Worm (Caenorhabditis elegans) whole organism, L1 larva: ENCODE measurements around the gene C30G7.3.

Experiments used
- C04F5.9 ChIP-seq: sonication (generic microtip); optimal IDR thresholded peaks from 2 replicates; lab custom pipeline; 2016; ENCODE audit warnings: missing genetic modification characterization, missing compliant biosample characterization
- C16A3.4 ChIP-seq: fragments of 150-350 bp; optimal IDR thresholded peaks from 2 replicates; lab custom pipeline; 2014; ENCODE audit warnings: missing biosample characterization, missing genetic modification characterization
- C34B4.2 ChIP-seq: sonication (generic microtip); optimal IDR thresholded peaks from 2 replicates; lab custom pipeline; 2017; ENCODE audit warnings: mild to moderate bottlenecking, missing genetic modification characterization, missing compliant biosample characterization
- alr-1 ChIP-seq: fragments of 200-800 bp; sonication (Bioruptor generic); optimal IDR thresholded peaks from 2 replicates; lab custom pipeline; 2018; ENCODE audit warnings: borderline replicate concordance, mild to moderate bottlenecking, missing genetic modification characterization, missing compliant biosample characterization
- blmp-1 ChIP-seq: fragments of 150-350 bp; optimal IDR thresholded peaks from 2 replicates; lab custom pipeline; 2014; ENCODE audit warnings: missing biosample characterization, missing genetic modification characterization
- ceh-63 ChIP-seq: fragments of 200-800 bp; sonication (Bioruptor generic); optimal IDR thresholded peaks from 2 replicates; lab custom pipeline; 2018; ENCODE audit warnings: mild to moderate bottlenecking, missing genetic modification characterization, missing compliant biosample characterization
- ceh-8 ChIP-seq: fragments of 200-800 bp; sonication (Bioruptor generic); optimal IDR thresholded peaks from 2 replicates; lab custom pipeline; 2018; ENCODE audit warnings: mild to moderate bottlenecking, missing genetic modification characterization, moderate library complexity, missing compliant biosample characterization
- ceh-88 ChIP-seq: fragments of 200-800 bp; sonication (Bioruptor generic); IDR thresholded peaks from 2 replicates; pipeline ENCODE4 v1.3.6; 2022; ENCODE audit warnings: missing genetic modification characterization, missing compliant biosample characterization
- ces-1 ChIP-seq: fragments of 150-350 bp; optimal IDR thresholded peaks from 2 replicates; lab custom pipeline; 2014; ENCODE audit warnings: missing biosample characterization, missing genetic modification reagents, missing genetic modification characterization
- dpl-1 ChIP-seq, 3 experiments: fragments of 150-350 bp in 2 of 3; sonication (generic microtip) in 1 of 3; optimal IDR thresholded peaks; 2 replicates each; lab custom pipeline; 2014 to 2017; ENCODE audit warnings: missing biosample characterization in 3 of 3, missing genetic modification characterization in 3 of 3, missing genetic modification reagents in 3 of 3
- dsc-1 ChIP-seq: sonication (generic microtip); optimal IDR thresholded peaks from 2 replicates; lab custom pipeline; 2016; ENCODE audit warnings: mild to moderate bottlenecking, missing genetic modification characterization, missing compliant biosample characterization
- efl-1 ChIP-seq, 4 experiments: fragments of 150-350 bp; optimal IDR thresholded peaks in 3 of 4; peaks in 1 of 4; 1 replicate in 1 of 4; 2 replicates in 3 of 4; lab custom pipeline; 2014; ENCODE audit warnings: missing biosample characterization in 2 of 4, missing genetic modification characterization in 2 of 4, missing genetic modification reagents in 2 of 4
- efl-3 ChIP-seq: fragments of 200-800 bp; sonication (Bioruptor generic); optimal IDR thresholded peaks from 2 replicates; lab custom pipeline; 2018; ENCODE audit warnings: mild to moderate bottlenecking, missing genetic modification characterization, missing compliant biosample characterization
- elt-2 ChIP-seq: sonication (generic microtip); optimal IDR thresholded peaks from 2 replicates; lab custom pipeline; 2016; ENCODE audit warnings: missing genetic modification characterization, mild to moderate bottlenecking, inconsistent platforms, missing compliant biosample characterization, missing genetic modification reagents
- elt-3 ChIP-seq, 6 experiments: fragments of 150-350 bp in 1 of 6; sonication (generic microtip); optimal IDR thresholded peaks; 2 replicates each; lab custom pipeline; 2017 to 2018; ENCODE audit warnings: missing biosample characterization in 6 of 6, missing genetic modification characterization in 6 of 6, inconsistent platforms in 1 of 6
- ets-5 ChIP-seq: fragments of 200-800 bp; sonication (Bioruptor generic); IDR thresholded peaks from 2 replicates; pipeline ENCODE4 v1.3.6; 2022; ENCODE audit warnings: missing genetic modification characterization, missing compliant biosample characterization
- fkh-10 ChIP-seq: sonication (generic microtip); optimal IDR thresholded peaks from 2 replicates; lab custom pipeline; 2017; ENCODE audit warnings: missing biosample characterization, missing genetic modification reagents, missing genetic modification characterization
- fkh-4 ChIP-seq: sonication (generic microtip); optimal IDR thresholded peaks from 2 replicates; lab custom pipeline; 2016; ENCODE audit warnings: missing compliant biosample characterization, missing genetic modification characterization, borderline replicate concordance
- fkh-8 ChIP-seq: sonication (generic microtip); optimal IDR thresholded peaks from 2 replicates; lab custom pipeline; 2016; ENCODE audit warnings: mild to moderate bottlenecking, missing genetic modification characterization, missing compliant biosample characterization
- grh-1 ChIP-seq: fragments of 200-800 bp; sonication (Bioruptor generic); IDR thresholded peaks from 2 replicates; pipeline ENCODE4 v1.3.6; 2022; ENCODE audit warnings: missing genetic modification reagents, missing genetic modification characterization, missing compliant biosample characterization
- hlh-17 ChIP-seq: fragments of 200-800 bp; sonication (Bioruptor generic); optimal IDR thresholded peaks from 2 replicates; lab custom pipeline; 2018; ENCODE audit warnings: missing genetic modification characterization, mild to moderate bottlenecking, missing compliant biosample characterization, moderate library complexity, borderline replicate concordance
- hpl-2 ChIP-seq: fragments of 150-350 bp; optimal IDR thresholded peaks from 2 replicates; lab custom pipeline; 2014; ENCODE audit warnings: missing biosample characterization, missing genetic modification reagents, missing genetic modification characterization
- irx-1 ChIP-seq: sonication (generic microtip); optimal IDR thresholded peaks from 2 replicates; lab custom pipeline; 2016; ENCODE audit warnings: missing genetic modification characterization, missing compliant biosample characterization
- isw-1 ChIP-seq: fragments of 200-800 bp; sonication (Bioruptor generic); IDR thresholded peaks from 2 replicates; pipeline ENCODE4 v1.3.6; 2022; ENCODE audit warnings: missing genetic modification characterization, missing compliant biosample characterization
- lin-14 ChIP-seq: fragments of 200-800 bp; sonication (Bioruptor generic); optimal IDR thresholded peaks from 2 replicates; lab custom pipeline; 2018; ENCODE audit warnings: mild to moderate bottlenecking, missing genetic modification characterization, moderate library complexity, missing compliant biosample characterization
- lin-15B ChIP-seq: fragments of 150-350 bp; sonication (generic microtip); optimal IDR thresholded peaks from 3 replicates; lab custom pipeline; 2014; ENCODE audit warnings: missing biosample characterization, missing genetic modification characterization
- lin-35 ChIP-seq, 2 experiments: fragments of 150-350 bp; optimal IDR thresholded peaks; 2 replicates each; lab custom pipeline; 2014; ENCODE audit warnings: missing biosample characterization in 2 of 2, missing genetic modification characterization in 2 of 2, missing genetic modification reagents in 2 of 2
- lin-39 ChIP-seq: fragments of 150-350 bp; optimal IDR thresholded peaks from 2 replicates; lab custom pipeline; 2014; ENCODE audit warnings: missing biosample characterization, missing genetic modification reagents, missing genetic modification characterization
- lsy-2 ChIP-seq, 2 experiments: fragments of 150-350 bp; optimal IDR thresholded peaks; 2 replicates each; lab custom pipeline; 2014; ENCODE audit warnings: missing biosample characterization in 2 of 2, missing genetic modification characterization in 2 of 2
- mep-1 ChIP-seq: fragments of 150-350 bp; optimal IDR thresholded peaks from 2 replicates; lab custom pipeline; 2014; ENCODE audit warnings: missing biosample characterization, missing genetic modification characterization
- nhr-11 ChIP-seq: fragments of 150-350 bp; optimal IDR thresholded peaks from 2 replicates; lab custom pipeline; 2014; ENCODE audit warnings: missing biosample characterization, missing genetic modification characterization
- nhr-12 ChIP-seq: sonication (generic microtip); optimal IDR thresholded peaks from 2 replicates; lab custom pipeline; 2017; ENCODE audit warnings: missing biosample characterization, missing genetic modification characterization
- nhr-28 ChIP-seq: fragments of 150-350 bp; optimal IDR thresholded peaks from 2 replicates; lab custom pipeline; 2014; ENCODE audit warnings: missing biosample characterization, missing genetic modification characterization
- nhr-71 ChIP-seq: sonication (generic microtip); optimal IDR thresholded peaks from 2 replicates; lab custom pipeline; 2016; ENCODE audit warnings: mild to moderate bottlenecking, missing genetic modification characterization, moderate library complexity, missing compliant biosample characterization
- nhr-76 ChIP-seq: sonication (generic microtip); optimal IDR thresholded peaks from 2 replicates; lab custom pipeline; 2017; ENCODE audit warnings: missing biosample characterization, missing genetic modification characterization
- nhr-84 ChIP-seq: sonication (generic microtip); optimal IDR thresholded peaks from 2 replicates; lab custom pipeline; 2017; ENCODE audit warnings: missing biosample characterization, missing genetic modification characterization
- pax-3 ChIP-seq: fragments of 200-800 bp; sonication (Bioruptor generic); optimal IDR thresholded peaks from 2 replicates; lab custom pipeline; 2018; ENCODE audit warnings: mild to moderate bottlenecking, missing genetic modification characterization, moderate library complexity, missing compliant biosample characterization
- skn-1 ChIP-seq: fragments of 150-350 bp; optimal IDR thresholded peaks from 2 replicates; lab custom pipeline; 2014; ENCODE audit warnings: missing biosample characterization, missing genetic modification characterization
- snpc-4 ChIP-seq: fragments of 150-350 bp; optimal IDR thresholded peaks from 2 replicates; lab custom pipeline; 2014; ENCODE audit warnings: missing biosample characterization, missing genetic modification characterization
- sox-4 ChIP-seq: sonication (generic microtip); optimal IDR thresholded peaks from 2 replicates; lab custom pipeline; 2016; ENCODE audit warnings: missing genetic modification characterization, missing compliant biosample characterization
- sptf-1 ChIP-seq: fragments of 150-350 bp; optimal IDR thresholded peaks from 2 replicates; lab custom pipeline; 2014; ENCODE audit warnings: missing biosample characterization, missing genetic modification characterization
- swsn-7 ChIP-seq: sonication (generic microtip); optimal IDR thresholded peaks from 2 replicates; lab custom pipeline; 2016; ENCODE audit warnings: missing genetic modification characterization, missing compliant biosample characterization
- unc-130 ChIP-seq: fragments of 150-350 bp; optimal IDR thresholded peaks from 2 replicates; lab custom pipeline; 2017; ENCODE audit warnings: missing biosample characterization, missing genetic modification characterization, inconsistent platforms
- unc-62 ChIP-seq: fragments of 150-350 bp; optimal IDR thresholded peaks from 2 replicates; lab custom pipeline; 2014; ENCODE audit warnings: missing biosample characterization, missing genetic modification reagents, missing genetic modification characterization
- unc-86 ChIP-seq: sonication (generic microtip); optimal IDR thresholded peaks from 2 replicates; lab custom pipeline; 2016; ENCODE audit warnings: missing genetic modification characterization, missing compliant biosample characterization
- unc-98 ChIP-seq: fragments of 200-800 bp; sonication (Bioruptor generic); IDR thresholded peaks from 2 replicates; pipeline ENCODE4 v1.3.6; 2022; ENCODE audit warnings: missing genetic modification characterization, missing compliant biosample characterization
- xbp-1 ChIP-seq: sonication (generic microtip); optimal IDR thresholded peaks from 2 replicates; lab custom pipeline; 2016; ENCODE audit warnings: missing genetic modification characterization, missing compliant biosample characterization
- zip-4 ChIP-seq: fragments of 200-800 bp; sonication (Bioruptor generic); optimal IDR thresholded peaks from 2 replicates; lab custom pipeline; 2018; ENCODE audit warnings: mild to moderate bottlenecking, missing genetic modification characterization, moderate library complexity, missing compliant biosample characterization
- ztf-11 ChIP-seq, 2 experiments: sonication (generic microtip); optimal IDR thresholded peaks; 2 replicates each; lab custom pipeline; 2016 to 2017; ENCODE audit warnings: missing genetic modification characterization in 2 of 2, missing biosample characterization in 1 of 2, missing compliant biosample characterization in 1 of 2

Gene C30G7.3

ce11 chrV:14933450-14934218 lies 11.9 kb downstream of the C30G7.3 start:
- TF ChIP-seq lin-14 (GFP tag; lab: Kevin White, UChicago), result peak; percentile 24
- peak; percentile 10 for TF ChIP-seq dsc-1 (tag; lab: Kevin White, UChicago)
- TF ChIP-seq xbp-1 (tag; lab: Kevin White, UChicago), result no peak
- no peak for TF ChIP-seq nhr-12
- peak; percentile 6 for TF ChIP-seq pax-3
- no peak for TF ChIP-seq ces-1 (GFP tag; lab: Kevin White, UChicago)

- TF ChIP-seq unc-62 (GFP tag; lab: Kevin White, UChicago), result no peak
- TF ChIP-seq elt-3 (tag; optimal IDR thresholded peaks at IDR 0.05; lab: Kevin White, UChicago), result no peak
- TF ChIP-seq nhr-28, result no peak
- TF ChIP-seq zip-4 (GFP tag; lab: Kevin White, UChicago), result no peak
- TF ChIP-seq xbp-1 (tag; lab: Kevin White, UChicago), result no peak
- no peak for TF ChIP-seq blmp-1 (tag; lab: Kevin White, UChicago)
- no peak for TF ChIP-seq nhr-76 (tag; lab: Kevin White, UChicago)
- TF ChIP-seq unc-98 (GFP tag; lab: Robert Waterston, UW), result no peak
- TF ChIP-seq lin-35 (GFP tag; optimal IDR thresholded peaks at IDR 0.05; lab: Kevin White, UChicago), result no peak
- TF ChIP-seq dpl-1 (GFP tag; optimal IDR thresholded peaks at IDR 0.05; lab: Kevin White, UChicago), result peak in 1 of 3 experiments; percentile 7
- TF ChIP-seq nhr-84, result no peak
- TF ChIP-seq sptf-1, result no peak
- TF ChIP-seq elt-2 (tag; lab: Kevin White, UChicago), result no peak
- TF ChIP-seq nhr-71 (tag; lab: Kevin White, UChicago), result no peak
- no peak for TF ChIP-seq snpc-4 (tag; lab: Kevin White, UChicago)
- TF ChIP-seq fkh-10, result peak; percentile 50
- no peak for TF ChIP-seq alr-1 (tag; lab: Kevin White, UChicago)
- no peak for TF ChIP-seq unc-86 (tag; lab: Kevin White, UChicago)
- no peak for TF ChIP-seq lin-15B
- no peak for TF ChIP-seq hpl-2 (GFP tag; lab: Kevin White, UChicago)
- no peak for TF ChIP-seq C04F5.9 (tag; lab: Kevin White, UChicago)
- no peak for TF ChIP-seq C34B4.2 (tag; lab: Kevin White, UChicago)
- TF ChIP-seq C16A3.4, result no peak
- TF ChIP-seq dsc-1 (tag; lab: Kevin White, UChicago), result peak; percentile 8
- no peak for TF ChIP-seq pax-3
- no peak for TF ChIP-seq ets-5 (GFP tag; lab: Robert Waterston, UW)
- no peak for TF ChIP-seq unc-130 (tag; lab: Kevin White, UChicago)
- TF ChIP-seq lin-39 (tag; lab: Kevin White, UChicago), result no peak
- TF ChIP-seq fkh-8 (tag; lab: Kevin White, UChicago), result no peak
- no peak for TF ChIP-seq irx-1 (tag; lab: Kevin White, UChicago)
- TF ChIP-seq ceh-8, result no peak
- TF ChIP-seq lsy-2 (tag; optimal IDR thresholded peaks at IDR 0.05; lab: Kevin White, UChicago), result peak in 1 of 2 experiments; percentile 49
- TF ChIP-seq nhr-11 (tag; lab: Kevin White, UChicago), result no peak
- TF ChIP-seq mep-1 (tag; lab: Kevin White, UChicago), result peak; percentile 41
- no peak for TF ChIP-seq ceh-63 (GFP tag; lab: Kevin White, UChicago)
- TF ChIP-seq efl-1 (optimal IDR thresholded peaks at IDR 0.05; lab: Kevin White, UChicago), result peak in 1 of 2 experiments; percentile 15
- peak; percentile 1 to 60 for TF ChIP-seq efl-1 (GFP tag; optimal IDR thresholded peaks at IDR 0.05 in 1 of 2; lab: Kevin White, UChicago)
- no peak for TF ChIP-seq ceh-88 (GFP tag; lab: Robert Waterston, UW)
- no peak for TF ChIP-seq isw-1
- TF ChIP-seq sox-4 (tag; lab: Kevin White, UChicago), result no peak
- TF ChIP-seq hlh-17 (GFP tag; lab: Kevin White, UChicago), result no peak
- TF ChIP-seq swsn-7 (tag; lab: Kevin White, UChicago), result no peak
- no peak for TF ChIP-seq ces-1 (GFP tag; lab: Kevin White, UChicago)
- TF ChIP-seq efl-3, result no peak
- no peak for TF ChIP-seq skn-1 (tag; lab: Kevin White, UChicago)
- TF ChIP-seq fkh-4, result no peak
- TF ChIP-seq grh-1 (GFP tag; lab: Robert Waterston, UW), result no peak
- no peak for TF ChIP-seq ztf-11 (tag; optimal IDR thresholded peaks at IDR 0.05; lab: Kevin White, UChicago)
These were observed 15.3 kb downstream of the C30G7.3 start for ce11 chrV:14930168-14930567.
